Fruit fly (Drosophila melanogaster): ENCODE data around the gene CG2931.

The CG2931 gene

DNA sequence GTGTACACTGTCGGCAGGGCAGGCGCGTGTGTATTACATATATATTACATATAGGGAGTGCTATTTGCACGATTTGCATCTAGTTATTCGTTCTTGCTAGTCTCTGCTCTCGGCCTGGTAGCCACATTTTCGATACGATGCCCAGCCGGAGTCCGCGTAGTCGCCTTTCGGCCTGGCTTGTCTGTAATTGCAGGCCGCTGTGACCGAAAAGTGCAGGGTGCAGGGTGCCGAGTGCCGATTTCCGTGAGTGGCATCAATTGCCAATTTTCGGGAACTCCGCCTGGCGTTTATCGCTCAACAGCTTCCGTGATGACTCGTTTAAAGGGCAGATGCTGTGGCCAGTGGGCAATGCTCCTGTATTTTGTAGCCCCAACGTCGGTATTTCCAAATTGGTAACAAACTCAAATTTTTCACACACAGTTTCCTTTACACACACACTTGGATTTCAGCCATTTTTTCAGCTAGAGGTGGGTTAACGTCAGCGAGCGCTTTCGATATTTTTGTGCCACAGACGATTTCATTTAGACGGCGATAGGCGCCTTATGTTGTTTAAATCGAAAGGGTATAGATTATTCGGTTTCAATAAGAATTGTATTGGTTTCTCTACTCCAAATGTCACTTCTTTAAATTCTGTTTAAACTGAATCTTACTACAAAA, 19.6 kb upstream of the CG2931 start, which contains the start of gene CG2926:
Gene CG2926, minus strand, starts transcription at position 518 of the 657 bp plus-strand sequence.
- TF ChIP-seq ovo (GFP tag; optimal IDR thresholded peaks at IDR 0.05) (peak; percentile 1), Mnt (GFP tag; optimal IDR thresholded peaks at IDR 0.05) (peak; percentile 48), bab1 (GFP tag; optimal IDR thresholded peaks at IDR 0.05) (peak; percentile 38), Clk (GFP tag; optimal IDR thresholded peaks at IDR 0.05) (peak; percentile 12), CG5204 (GFP tag; optimal IDR thresholded peaks at IDR 0.05) (no peak), pad (GFP tag; optimal IDR thresholded peaks at IDR 0.05) (peak; percentile 45), CG1620 (GFP tag; optimal IDR thresholded peaks at IDR 0.05) (peak; percentile 51), CG33017 (tag; optimal IDR thresholded peaks at IDR 0.05) (no peak), CG14711 (tag; optimal IDR thresholded peaks at IDR 0.05) (no peak), CG12768 (GFP tag; optimal IDR thresholded peaks at IDR 0.05) (peak; percentile 62), CG7101 (tag; optimal IDR thresholded peaks at IDR 0.05) (peak; percentile 26), CG7045 (GFP tag; optimal IDR thresholded peaks at IDR 0.05) (peak; percentile 2), cic (GFP tag; optimal IDR thresholded peaks at IDR 0.05) (no peak), Crg-1 (GFP tag; optimal IDR thresholded peaks at IDR 0.05) (peak; percentile 60), CG11617 (GFP tag; optimal IDR thresholded peaks at IDR 0.05) (peak; percentile 44), cnc (optimal IDR thresholded peaks at IDR 0.05) (no peak)

DNA sequence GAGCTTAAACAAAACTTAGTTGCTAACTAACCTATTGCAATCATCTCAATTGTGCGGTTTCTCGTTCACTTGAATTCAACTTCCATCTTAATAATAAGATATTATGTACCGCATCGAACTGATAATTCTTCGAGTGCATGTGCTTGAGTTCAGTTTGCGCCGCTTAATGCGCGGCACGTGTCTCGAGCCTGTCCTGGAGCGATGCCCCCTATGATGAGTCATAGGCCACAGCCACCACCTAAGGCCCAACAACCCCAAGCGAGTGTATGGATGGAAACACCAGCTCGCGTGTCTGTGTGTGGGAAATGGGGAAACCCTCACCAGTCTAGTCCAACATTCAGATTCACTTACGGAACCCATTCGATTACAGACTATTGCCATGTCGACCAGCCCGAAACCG, 5.5 kb upstream of the CG2931 start:
- TF ChIP-seq CG12768 (GFP tag; optimal IDR thresholded peaks at IDR 0.05) = no peak

DNA sequence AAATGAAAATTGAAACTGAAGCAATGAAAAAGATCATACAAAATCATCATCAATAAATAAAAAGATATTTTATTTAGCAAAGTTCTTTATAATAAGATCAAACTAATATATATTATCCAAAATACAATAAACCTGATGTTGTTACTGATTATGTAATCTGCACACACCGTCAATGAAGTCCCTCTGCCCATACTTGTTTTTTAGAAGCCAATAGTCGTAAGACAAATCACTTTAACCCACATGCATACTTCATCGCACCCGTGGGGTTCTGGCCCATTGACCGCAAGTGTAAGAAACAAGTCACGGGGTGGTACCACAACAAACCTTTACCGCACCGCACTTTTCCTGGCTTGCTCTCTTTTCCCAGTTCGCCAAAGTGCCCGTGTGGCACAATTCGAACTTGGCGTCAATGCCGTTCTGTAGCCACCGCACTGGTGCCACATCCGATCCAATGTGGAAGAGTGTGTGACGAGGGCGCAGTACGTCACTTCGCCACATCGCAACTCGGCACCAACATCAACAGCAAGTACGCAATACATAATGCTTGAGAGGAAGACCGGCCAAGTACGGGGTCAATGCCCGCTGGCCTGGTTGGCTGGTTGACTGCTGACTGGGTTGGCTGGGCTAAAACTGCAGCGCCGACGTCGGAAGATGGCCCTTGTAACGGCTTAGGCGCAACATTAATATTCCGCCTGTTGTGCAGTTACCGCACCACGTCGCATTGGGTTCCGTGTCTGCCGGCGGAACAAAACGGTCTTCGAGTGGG, 4.7 kb upstream of the CG2931 start:
- TF ChIP-seq CG12768 (GFP tag; optimal IDR thresholded peaks at IDR 0.05) (no peak), CG11617 (GFP tag; optimal IDR thresholded peaks at IDR 0.05) (no peak), CG1620 (GFP tag; optimal IDR thresholded peaks at IDR 0.05) (no peak), bab1 (GFP tag; optimal IDR thresholded peaks at IDR 0.05) (no peak), tj (GFP tag; optimal IDR thresholded peaks at IDR 0.05) (peak; percentile 61), CG33017 (tag; optimal IDR thresholded peaks at IDR 0.05) (no peak), pad (GFP tag; optimal IDR thresholded peaks at IDR 0.05) (no peak), Crg-1 (GFP tag; optimal IDR thresholded peaks at IDR 0.05) (no peak)

DNA sequence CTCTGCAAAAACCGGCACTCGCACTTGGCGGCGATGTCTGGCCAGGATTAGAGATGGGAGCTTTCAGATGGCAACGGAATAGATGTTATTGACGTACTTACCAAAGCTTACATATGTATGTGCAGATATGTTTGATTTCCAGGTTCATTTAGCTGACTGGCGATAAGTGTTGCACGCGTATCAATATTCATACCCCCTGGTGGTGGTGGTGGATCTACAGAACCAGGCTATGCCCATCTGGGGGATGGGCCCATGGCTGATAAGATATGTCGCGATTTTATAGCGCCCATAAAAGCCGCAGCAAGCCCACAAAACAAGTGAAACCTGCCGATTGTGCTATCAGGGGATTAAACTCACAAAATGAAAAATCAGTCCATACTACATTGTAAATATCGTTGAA, 3.3 kb upstream of the CG2931 start:
- TF ChIP-seq cnc (optimal IDR thresholded peaks at IDR 0.05) (no peak), kay (GFP tag; ENCODE audit: borderline replicate concordance) (no peak), tj (GFP tag; optimal IDR thresholded peaks at IDR 0.05) (no peak), cic (GFP tag; optimal IDR thresholded peaks at IDR 0.05) (peak; percentile 45)

DNA sequence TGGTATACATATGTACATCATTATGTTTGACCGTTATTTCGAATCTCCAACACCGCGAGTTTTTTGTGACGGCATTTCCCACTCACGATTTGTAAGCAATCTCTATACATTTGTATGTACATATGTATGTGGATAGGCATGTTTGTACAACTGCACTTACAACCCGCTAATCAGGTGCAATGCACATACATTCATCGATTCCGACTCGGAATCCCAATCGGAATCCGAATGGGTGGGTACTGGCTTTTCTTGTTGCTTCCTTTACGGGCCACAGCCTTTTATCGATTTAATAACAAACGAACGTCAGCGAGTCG, 3.0 kb upstream of the CG2931 start:
- no peak for TF ChIP-seq cnc (optimal IDR thresholded peaks at IDR 0.05)
- TF ChIP-seq CG12768 (GFP tag; optimal IDR thresholded peaks at IDR 0.05) = no peak
- no peak for TF ChIP-seq tj (GFP tag; optimal IDR thresholded peaks at IDR 0.05)
- TF ChIP-seq cic (GFP tag; optimal IDR thresholded peaks at IDR 0.05) = peak; percentile 66
- no peak for TF ChIP-seq CG1620 (GFP tag; optimal IDR thresholded peaks at IDR 0.05)

DNA sequence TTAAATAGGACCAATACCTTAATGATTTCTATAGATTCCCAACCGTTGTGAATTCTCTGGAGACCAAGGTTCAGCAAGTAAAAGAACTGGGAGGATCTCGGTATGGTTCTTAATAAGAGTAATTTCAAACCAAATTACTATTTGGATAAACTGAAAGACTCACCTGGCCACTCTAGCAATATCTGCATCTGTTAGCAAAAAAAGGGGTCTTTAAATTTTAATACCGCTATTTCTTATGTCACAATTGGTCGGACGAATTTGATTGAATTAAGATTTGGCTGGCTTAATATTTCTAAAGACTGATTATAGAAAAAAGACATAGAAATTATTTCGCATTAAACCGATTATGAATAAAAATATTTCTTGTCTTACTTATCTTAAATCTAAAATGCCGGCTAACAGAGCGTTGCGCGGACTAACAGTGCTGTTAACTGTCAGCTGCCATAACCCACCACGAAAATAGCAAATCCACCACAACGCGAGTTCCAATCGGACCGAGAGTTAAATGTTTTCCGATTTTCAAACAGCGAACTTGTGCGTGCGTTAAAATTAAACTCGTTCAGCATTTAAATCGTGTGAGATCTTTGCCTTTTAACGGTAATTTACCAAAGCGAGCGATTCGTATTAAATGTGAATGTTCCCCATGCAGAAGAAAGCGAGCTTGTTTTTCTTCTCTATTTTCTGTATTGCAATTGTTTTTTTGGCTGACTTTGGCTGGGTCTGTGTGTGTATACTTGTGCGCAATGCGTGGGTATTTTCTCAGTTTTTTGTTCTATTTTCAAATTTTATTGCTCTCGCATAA, 2.4 kb upstream of the CG2931 start, which contains the start of gene CRMP:
Gene CRMP, plus strand, starts transcription at position 474 of the 802 bp plus-strand sequence.
- TF ChIP-seq toe (GFP tag; optimal IDR thresholded peaks at IDR 0.05) (no peak), tj (GFP tag; optimal IDR thresholded peaks at IDR 0.05) (peak; percentile 37), pad (GFP tag; optimal IDR thresholded peaks at IDR 0.05) (peak; percentile 34), kay (GFP tag; ENCODE audit: borderline replicate concordance) (peak; percentile 58), CG7101 (tag; optimal IDR thresholded peaks at IDR 0.05) (no peak), CG12768 (GFP tag; optimal IDR thresholded peaks at IDR 0.05) (peak; percentile 25), CG14711 (tag; optimal IDR thresholded peaks at IDR 0.05) (peak; percentile 11), CG11617 (GFP tag; optimal IDR thresholded peaks at IDR 0.05) (peak; percentile 4)

DNA sequence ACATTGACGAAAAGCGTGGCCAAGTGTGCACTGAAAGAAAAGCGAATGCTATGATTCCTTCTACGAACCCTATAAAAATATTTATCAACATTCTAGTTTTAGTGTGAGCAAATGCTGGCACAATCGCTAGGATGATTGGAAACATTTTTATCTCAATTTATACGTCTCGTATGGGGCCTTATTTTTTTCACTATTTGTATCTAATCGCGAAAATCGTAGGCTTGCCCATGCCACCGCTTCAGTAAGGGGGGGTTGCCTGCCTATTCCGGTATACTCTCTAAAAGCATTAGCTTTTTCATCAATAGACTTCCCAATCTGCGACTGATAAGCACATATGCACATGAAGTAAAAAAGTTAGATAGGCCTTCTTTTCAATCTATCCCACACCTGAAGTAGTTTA, 2.8 kb downstream of the CG2931 start:
- TF ChIP-seq toe (GFP tag; optimal IDR thresholded peaks at IDR 0.05) (no peak), CG14711 (tag; optimal IDR thresholded peaks at IDR 0.05) (peak; percentile 89), Clk (GFP tag; optimal IDR thresholded peaks at IDR 0.05) (peak; percentile 71), cic (GFP tag; optimal IDR thresholded peaks at IDR 0.05) (peak; percentile 88), Crg-1 (GFP tag; optimal IDR thresholded peaks at IDR 0.05) (no peak), Hr96 (GFP tag; optimal IDR thresholded peaks at IDR 0.05) (peak; percentile 69), bab1 (GFP tag; optimal IDR thresholded peaks at IDR 0.05) (peak; percentile 62), Mnt (GFP tag; optimal IDR thresholded peaks at IDR 0.05) (peak; percentile 68), tj (GFP tag; optimal IDR thresholded peaks at IDR 0.05) (peak; percentile 35), kay (GFP tag; ENCODE audit: borderline replicate concordance) (no peak), ovo (GFP tag; optimal IDR thresholded peaks at IDR 0.05) (no peak), pad (GFP tag; optimal IDR thresholded peaks at IDR 0.05) (peak; percentile 56), CG1620 (GFP tag; optimal IDR thresholded peaks at IDR 0.05) (no peak), CG5204 (GFP tag; optimal IDR thresholded peaks at IDR 0.05) (no peak), CG33017 (tag; optimal IDR thresholded peaks at IDR 0.05) (peak; percentile 91), CG7101 (tag; optimal IDR thresholded peaks at IDR 0.05) (peak; percentile 89), CG7045 (GFP tag; optimal IDR thresholded peaks at IDR 0.05) (peak; percentile 87), CG12768 (GFP tag; optimal IDR thresholded peaks at IDR 0.05) (peak; percentile 87), CG11617 (GFP tag; optimal IDR thresholded peaks at IDR 0.05) (peak; percentile 80), cnc (optimal IDR thresholded peaks at IDR 0.05) (peak in 1 of 2 experiments; percentile 9)

Measured in whole organism, adult.